Fruit fly (Drosophila melanogaster) whole organism, embryonic: ENCODE measurements around the gene P58IPK.
A peak's percentile ranks its signal among the peaks of the same experiment; 100 is the strongest.

Experiments used
- Antp ChIP-seq: fragments of 200-800 bp; sonication (Bioruptor generic); optimal IDR thresholded peaks from 3 replicates; lab custom pipeline; 2016; ENCODE audit warnings: missing biosample characterization, missing genetic modification characterization
- Atf6 ChIP-seq: fragments of 200-800 bp; sonication (Bioruptor generic); IDR thresholded peaks from 2 replicates; pipeline ENCODE4 v1.3.6; 2022; ENCODE audit warnings: missing biosample characterization, missing genetic modification characterization
- B-H1 ChIP-seq: fragments of 200-800 bp; sonication (Bioruptor generic); IDR thresholded peaks from 3 replicates; pipeline ENCODE4 v1.3.6; 2022; ENCODE audit warnings: missing biosample characterization, missing genetic modification characterization
- CG10543 ChIP-seq: fragments of 200-800 bp; sonication (Bioruptor generic); optimal IDR thresholded peaks from 3 replicates; lab custom pipeline; 2017; ENCODE audit warnings: missing biosample characterization, mild to moderate bottlenecking, missing genetic modification characterization, moderate library complexity
- CG11247 ChIP-seq: fragments of 200-800 bp; sonication (Bioruptor generic); IDR thresholded peaks from 2 replicates; pipeline ENCODE4 v1.3.6; 2022; ENCODE audit warnings: missing biosample characterization, missing genetic modification characterization
- CG1233 ChIP-seq: fragments of 200-800 bp; sonication (Bioruptor generic); optimal IDR thresholded peaks from 4 replicates; lab custom pipeline; 2018; ENCODE audit warnings: missing biosample characterization, mild to moderate bottlenecking, missing genetic modification characterization
- CG12659 ChIP-seq: fragments of 200-800 bp; sonication (Bioruptor generic); optimal IDR thresholded peaks from 3 replicates; lab custom pipeline; 2017; ENCODE audit warnings: mild to moderate bottlenecking, missing biosample characterization, missing genetic modification reagents, missing genetic modification characterization
- CG13287 ChIP-seq: fragments of 200-800 bp; sonication (Bioruptor generic); IDR thresholded peaks from 2 replicates; pipeline ENCODE4 v1.3.6; 2022; ENCODE audit warnings: missing biosample characterization, missing genetic modification characterization; ENCODE audit not compliant: partially characterized antibody
- CG18599 ChIP-seq: fragments of 200-800 bp; sonication (Bioruptor generic); optimal IDR thresholded peaks from 3 replicates; lab custom pipeline; 2017; ENCODE audit warnings: missing biosample characterization, missing genetic modification characterization, mild to moderate bottlenecking, moderate library complexity, missing genetic modification reagents
- CG2116 ChIP-seq: fragments of 200-800 bp; sonication (Bioruptor generic); optimal IDR thresholded peaks from 3 replicates; lab custom pipeline; 2018; ENCODE audit warnings: missing biosample characterization, mild to moderate bottlenecking, missing genetic modification characterization
- CG2120 ChIP-seq: fragments of 200-800 bp; sonication (Bioruptor generic); optimal IDR thresholded peaks from 3 replicates; lab custom pipeline; 2016; ENCODE audit warnings: missing biosample characterization, missing genetic modification characterization
- CG2875 ChIP-seq: fragments of 200-800 bp; sonication (Bioruptor generic); optimal IDR thresholded peaks from 2 replicates; lab custom pipeline; 2017; ENCODE audit warnings: missing biosample characterization, mild to moderate bottlenecking, missing genetic modification characterization, missing genetic modification reagents
- CG34224 ChIP-seq: fragments of 200-800 bp; sonication (Bioruptor generic); IDR thresholded peaks from 3 replicates; pipeline ENCODE4 v1.3.6; 2022; ENCODE audit warnings: missing biosample characterization, missing genetic modification characterization; ENCODE audit not compliant: partially characterized antibody
- CG3847 ChIP-seq: fragments of 200-800 bp; sonication (Bioruptor generic); IDR thresholded peaks from 2 replicates; pipeline ENCODE4 v1.3.6; 2022; ENCODE audit warnings: missing biosample characterization, missing genetic modification characterization
- CG4820 ChIP-seq: fragments of 200-800 bp; sonication (Bioruptor generic); optimal IDR thresholded peaks from 3 replicates; lab custom pipeline; 2016; ENCODE audit warnings: missing biosample characterization, missing genetic modification characterization
- CG7556 ChIP-seq: fragments of 200-800 bp; sonication (Bioruptor generic); optimal IDR thresholded peaks from 2 replicates; lab custom pipeline; 2017; ENCODE audit warnings: missing biosample characterization, mild to moderate bottlenecking, missing genetic modification characterization
- CG8765 ChIP-seq: fragments of 200-800 bp; sonication (Bioruptor generic); IDR thresholded peaks from 2 replicates; pipeline ENCODE4 v1.3.6; 2022; ENCODE audit warnings: missing biosample characterization, missing genetic modification characterization
- Chrac-16 ChIP-seq: fragments of 200-800 bp; sonication (Bioruptor generic); optimal IDR thresholded peaks from 3 replicates; lab custom pipeline; 2016; ENCODE audit warnings: missing biosample characterization, missing genetic modification characterization
- H2.0 ChIP-seq: fragments of 200-800 bp; sonication (Bioruptor generic); IDR thresholded peaks from 2 replicates; pipeline ENCODE4 v1.3.6; 2022; ENCODE audit warnings: missing biosample characterization, missing genetic modification characterization
- HLH3B ChIP-seq: fragments of 200-800 bp; sonication (Bioruptor generic); IDR thresholded peaks from 2 replicates; pipeline ENCODE4 v1.3.6; 2022; ENCODE audit warnings: missing biosample characterization, missing genetic modification characterization
- HLH4C ChIP-seq: fragments of 200-800 bp; sonication (Bioruptor generic); IDR thresholded peaks from 3 replicates; pipeline ENCODE4 v1.3.6; 2022; ENCODE audit warnings: missing biosample characterization, missing genetic modification characterization; ENCODE audit not compliant: partially characterized antibody
- Nf-YC ChIP-seq: fragments of 200-800 bp; optimal IDR thresholded peaks from 3 replicates; lab custom pipeline; 2019; ENCODE audit warnings: missing biosample characterization, mild to moderate bottlenecking, missing genetic modification characterization, moderate library complexity
- Oli ChIP-seq: fragments of 200-800 bp; sonication (Bioruptor generic); optimal IDR thresholded peaks from 2 replicates; lab custom pipeline; 2018; ENCODE audit warnings: missing biosample characterization, mild to moderate bottlenecking, missing genetic modification characterization, moderate library complexity
- Rx ChIP-seq: fragments of 200-800 bp; sonication (Bioruptor generic); IDR thresholded peaks from 2 replicates; pipeline ENCODE4 v1.3.6; 2022; ENCODE audit warnings: missing biosample characterization, missing genetic modification characterization
- Ssrp ChIP-seq: fragments of 200-800 bp; sonication (Bioruptor generic); optimal IDR thresholded peaks from 2 replicates; lab custom pipeline; 2018; ENCODE audit warnings: missing biosample characterization, mild to moderate bottlenecking, missing genetic modification characterization, moderate library complexity
- bbx ChIP-seq: fragments of 200-800 bp; sonication (Bioruptor generic); IDR thresholded peaks from 2 replicates; pipeline ENCODE4 v1.3.6; 2022; ENCODE audit warnings: missing biosample characterization, missing genetic modification characterization; ENCODE audit not compliant: partially characterized antibody
- emc ChIP-seq: fragments of 200-800 bp; sonication (Bioruptor generic); optimal IDR thresholded peaks from 2 replicates; lab custom pipeline; 2016; ENCODE audit warnings: missing biosample characterization, missing genetic modification characterization
- eyg ChIP-seq: fragments of 200-800 bp; sonication (Bioruptor generic); optimal IDR thresholded peaks from 3 replicates; lab custom pipeline; 2016; ENCODE audit warnings: missing biosample characterization, missing genetic modification characterization
- gcm ChIP-seq: fragments of 200-800 bp; sonication (Bioruptor generic); optimal IDR thresholded peaks from 2 replicates; lab custom pipeline; 2019; ENCODE audit warnings: missing biosample characterization, mild to moderate bottlenecking, missing genetic modification characterization, moderate library complexity
- lab ChIP-seq: fragments of 200-800 bp; sonication (Bioruptor generic); optimal IDR thresholded peaks from 3 replicates; lab custom pipeline; 2017; ENCODE audit warnings: missing biosample characterization, missing genetic modification characterization, mild to moderate bottlenecking, moderate library complexity, missing genetic modification reagents
- nmo ChIP-seq: fragments of 200-800 bp; sonication (Bioruptor generic); optimal IDR thresholded peaks from 2 replicates; lab custom pipeline; 2018; ENCODE audit warnings: missing biosample characterization, mild to moderate bottlenecking, missing genetic modification characterization, moderate library complexity
- onecut ChIP-seq: fragments of 200-800 bp; sonication (Bioruptor generic); IDR thresholded peaks from 2 replicates; pipeline ENCODE4 v1.3.6; 2022; ENCODE audit warnings: missing biosample characterization, missing genetic modification characterization
- phol ChIP-seq: fragments of 200-800 bp; sonication (Bioruptor generic); optimal IDR thresholded peaks from 3 replicates; lab custom pipeline; 2018; ENCODE audit warnings: missing biosample characterization, mild to moderate bottlenecking, missing genetic modification characterization, moderate library complexity
- pzg ChIP-seq: fragments of 200-800 bp; sonication (Bioruptor generic); optimal IDR thresholded peaks from 3 replicates; lab custom pipeline; 2018; ENCODE audit warnings: missing biosample characterization, mild to moderate bottlenecking, missing genetic modification characterization, moderate library complexity
- ro ChIP-seq: fragments of 200-800 bp; sonication (Bioruptor generic); IDR thresholded peaks from 2 replicates; pipeline ENCODE4 v1.3.6; 2022; ENCODE audit warnings: missing biosample characterization, missing genetic modification characterization
- sc ChIP-seq, 3 experiments: fragments of >200 bp in 2 of 3; fragments of 200-800 bp in 1 of 3; sonication (Bioruptor generic) in 1 of 3; optimal IDR thresholded peaks; 2 replicates in 2 of 3; 3 replicates in 1 of 3; lab custom pipeline; 2017; ENCODE audit warnings: mild to moderate bottlenecking in 1 of 3, missing biosample characterization in 1 of 3, missing genetic modification characterization in 1 of 3, missing genetic modification reagents in 1 of 3
- slbo ChIP-seq: fragments of 200-800 bp; sonication (Bioruptor generic); IDR thresholded peaks from 2 replicates; pipeline ENCODE4 v1.3.6; 2022; ENCODE audit warnings: missing biosample characterization, missing genetic modification characterization
- stwl ChIP-seq: fragments of 200-800 bp; sonication (Bioruptor generic); optimal IDR thresholded peaks from 3 replicates; lab custom pipeline; 2018; ENCODE audit warnings: missing biosample characterization, mild to moderate bottlenecking, missing genetic modification characterization, moderate library complexity
- trem ChIP-seq: fragments of 200-800 bp; optimal IDR thresholded peaks from 3 replicates; lab custom pipeline; 2019; ENCODE audit warnings: missing biosample characterization, mild to moderate bottlenecking, missing genetic modification characterization, moderate library complexity
- trh ChIP-seq: fragments of 200-800 bp; sonication (Bioruptor generic); optimal IDR thresholded peaks from 2 replicates; lab custom pipeline; 2016; ENCODE audit warnings: missing biosample characterization, missing genetic modification characterization

P58IPK gene

DNA sequence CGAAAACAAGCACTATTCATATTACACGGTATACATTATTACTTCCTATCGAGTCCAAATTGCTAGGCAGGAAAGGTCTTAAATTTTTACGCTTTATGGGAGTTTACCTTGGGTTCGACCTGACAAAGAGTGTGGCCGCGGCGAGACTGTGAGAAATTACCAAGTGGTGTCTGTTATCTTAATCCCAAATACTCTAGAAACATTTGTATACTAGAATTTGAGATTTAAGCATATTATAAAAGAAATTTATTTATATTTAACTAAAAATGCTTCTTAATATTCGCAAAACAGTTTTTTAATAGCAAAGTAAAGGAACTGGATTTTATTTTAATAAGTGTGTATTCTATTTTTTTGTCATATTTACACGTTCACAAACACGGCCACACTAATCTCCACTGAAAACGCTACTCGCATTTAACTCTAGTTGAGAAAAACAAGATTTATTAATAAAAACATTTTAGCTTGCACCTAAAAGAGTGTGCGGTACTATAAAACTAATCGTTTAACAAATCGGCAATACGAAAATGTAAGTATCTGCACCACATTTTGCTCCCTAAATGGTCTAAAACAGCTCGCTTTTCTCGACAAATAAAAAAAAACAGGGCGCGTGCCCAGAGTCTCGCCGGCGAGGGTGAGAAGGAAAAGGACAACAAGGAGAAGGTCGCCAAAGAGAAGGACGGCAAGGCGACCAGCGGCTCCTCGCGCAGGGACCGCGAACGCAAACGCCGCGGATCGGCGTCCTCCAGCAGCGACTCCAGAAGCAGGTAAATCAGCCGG is 34.9 kb upstream of the P58IPK start, which contains the start of the genes mura and RnpS1 (continued):
- TF ChIP-seq lab: no peak
- TF ChIP-seq Atf6 (GFP tag; lab: Robert Waterston, UW): no peak
- no peak for TF ChIP-seq ro
- no peak for TF ChIP-seq CG34224 (GFP tag; lab: Robert Waterston, UW)
- TF ChIP-seq nmo (GFP tag; lab: Kevin White, UChicago): peak; percentile 38
- TF ChIP-seq CG4820 (GFP tag; lab: Kevin White, UChicago): no peak
- no peak for TF ChIP-seq onecut (GFP tag; lab: Robert Waterston, UW)
- no peak for TF ChIP-seq HLH4C
- no peak for TF ChIP-seq Ssrp (tag; lab: Kevin White, UChicago)
- peak; percentile 14 for TF ChIP-seq Nf-YC (tag; lab: Kevin White, UChicago)
- no peak for TF ChIP-seq CG13287
- no peak for TF ChIP-seq CG18599 (GFP tag; lab: Kevin White, UChicago)
- no peak for TF ChIP-seq Antp
- no peak for TF ChIP-seq gcm (GFP tag; lab: Kevin White, UChicago)
- TF ChIP-seq stwl: peak; percentile 8
- no peak for TF ChIP-seq CG8765
- TF ChIP-seq B-H1: no peak
- TF ChIP-seq Chrac-16: no peak
- peak; percentile 69 for TF ChIP-seq trem (tag; lab: Kevin White, UChicago)
- no peak for TF ChIP-seq bbx (GFP tag; lab: Robert Waterston, UW)
- TF ChIP-seq CG2120 (GFP tag; lab: Kevin White, UChicago): no peak
- no peak for TF ChIP-seq CG2875
- no peak for TF ChIP-seq CG7556 (GFP tag; lab: Kevin White, UChicago)
- peak; percentile 56 for TF ChIP-seq pzg (GFP tag; lab: Kevin White, UChicago)
- TF ChIP-seq emc (GFP tag; lab: Kevin White, UChicago): no peak
- no peak for TF ChIP-seq H2.0
- peak; percentile 55 for TF ChIP-seq CG10543 (GFP tag; lab: Kevin White, UChicago)
- no peak for TF ChIP-seq Oli (tag; lab: Kevin White, UChicago)
- no peak for TF ChIP-seq CG11247
- TF ChIP-seq CG1233 (GFP tag; lab: Kevin White, UChicago): no peak
- no peak for TF ChIP-seq HLH3B (GFP tag; lab: Robert Waterston, UW)
- peak; percentile 43 for TF ChIP-seq CG12659
- TF ChIP-seq phol (tag; lab: Kevin White, UChicago): peak; percentile 12
- TF ChIP-seq slbo (GFP tag; lab: Robert Waterston, UW): no peak
- no peak for TF ChIP-seq eyg (GFP tag; lab: Kevin White, UChicago)
- TF ChIP-seq CG3847: no peak
- peak; percentile 25 for TF ChIP-seq CG2116 (GFP tag; lab: Kevin White, UChicago)
- TF ChIP-seq sc (optimal IDR thresholded peaks at IDR 0.05; lab: Kevin White, UChicago): no peak
- no peak for TF ChIP-seq sc (GFP tag; optimal IDR thresholded peaks at IDR 0.05; lab: Kevin White, UChicago)
- TF ChIP-seq trh (GFP tag; lab: Kevin White, UChicago): no peak
- no peak for TF ChIP-seq Rx (GFP tag; lab: Robert Waterston, UW)
